Worm (Caenorhabditis elegans): Measurements from ENCODE around the gene best-15.

best-15 gene

DNA sequence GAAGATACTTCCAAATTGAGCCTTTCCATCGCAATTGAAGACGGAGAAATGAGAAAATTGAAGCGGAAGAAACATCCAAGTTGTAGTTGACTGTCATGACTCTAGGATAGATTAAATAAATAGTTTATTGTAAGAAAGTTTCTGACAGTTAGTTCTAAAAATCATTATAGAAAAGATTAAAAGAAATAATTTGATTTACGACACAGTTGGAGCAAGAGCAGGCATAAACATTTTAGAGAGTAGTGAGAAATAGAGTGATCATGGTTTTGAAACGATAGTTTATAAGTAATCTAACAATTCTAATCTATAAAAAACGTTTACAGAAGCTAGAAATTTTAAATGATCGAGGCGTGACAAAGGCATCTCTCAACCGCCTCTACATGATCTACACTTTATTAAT lies at the start of gene best-15:
best-15 (minus strand) TSS at position 101 of the 400 bp plus-strand sequence.
- TF ChIP-seq mdl-1 (tag; optimal IDR thresholded peaks at IDR 0.05) (no peak), F16B12.6 (tag; optimal IDR thresholded peaks at IDR 0.05) (no peak), ztf-11 (tag; optimal IDR thresholded peaks at IDR 0.05) (no peak), elt-3 (tag; optimal IDR thresholded peaks at IDR 0.05) (no peak), lin-13 (GFP tag; optimal IDR thresholded peaks at IDR 0.05) (no peak), nhr-20 (tag; optimal IDR thresholded peaks at IDR 0.05) (no peak), unc-98 (GFP tag; IDR thresholded peaks at IDR 0.05) (no peak), ceh-82 (tag; optimal IDR thresholded peaks at IDR 0.05) (no peak), snpc-4 (tag; optimal IDR thresholded peaks at IDR 0.05) (no peak), ets-5 (GFP tag; IDR thresholded peaks at IDR 0.05) (no peak), grh-1 (GFP tag; IDR thresholded peaks at IDR 0.05) (no peak), ceh-8 (GFP tag; optimal IDR thresholded peaks at IDR 0.05) (no peak), dpl-1 (GFP tag; optimal IDR thresholded peaks at IDR 0.05) (no peak), skn-1 (tag; optimal IDR thresholded peaks at IDR 0.05) (no peak)

ce11 chrIV:10881230-10881629 lies 49.2 kb upstream of the best-15 start, which contains the start of gene F13E9.13:
TSS of gene F13E9.13 (plus strand) at chrIV:10881546.
- no peak for TF ChIP-seq unc-30 (tag; optimal IDR thresholded peaks at IDR 0.05)
- no peak for TF ChIP-seq swsn-7 (tag; optimal IDR thresholded peaks at IDR 0.05)
- TF ChIP-seq elt-2 (tag; optimal IDR thresholded peaks at IDR 0.05): peak; percentile 75
- TF ChIP-seq nhr-20 (tag; optimal IDR thresholded peaks at IDR 0.05): peak; percentile 19
- TF ChIP-seq unc-62 (GFP tag; optimal IDR thresholded peaks at IDR 0.05): no peak
- TF ChIP-seq elt-3 (tag; optimal IDR thresholded peaks at IDR 0.05): peak in 1 of 6 experiments; percentile 14
- no peak for TF ChIP-seq nhr-237 (tag; optimal IDR thresholded peaks at IDR 0.05)

- no peak for TF ChIP-seq nhr-11 (tag; optimal IDR thresholded peaks at IDR 0.05)
- no peak for TF ChIP-seq egl-27 (tag; optimal IDR thresholded peaks at IDR 0.05)
- TF ChIP-seq C34B4.2 (tag; optimal IDR thresholded peaks at IDR 0.05): no peak
- TF ChIP-seq grh-1 (GFP tag; IDR thresholded peaks at IDR 0.05): no peak
- no peak for TF ChIP-seq lin-35 (GFP tag; optimal IDR thresholded peaks at IDR 0.05)
- no peak for TF ChIP-seq unc-30 (tag; optimal IDR thresholded peaks at IDR 0.05)
- TF ChIP-seq fkh-4 (tag; optimal IDR thresholded peaks at IDR 0.05; ENCODE audit: borderline replicate concordance): no peak
- TF ChIP-seq lin-15B (tag; optimal IDR thresholded peaks at IDR 0.05): no peak
- no peak for TF ChIP-seq nhr-28 (tag; optimal IDR thresholded peaks at IDR 0.05)
- TF ChIP-seq fkh-8 (tag; optimal IDR thresholded peaks at IDR 0.05): no peak
- TF ChIP-seq ceh-90 (tag; optimal IDR thresholded peaks at IDR 0.05): no peak
Observed at ce11 chrIV:10880264-10880663, 48.2 kb upstream of the best-15 start, which contains the start of gene fipr-15. TSS of gene fipr-15 (plus strand) at chrIV:10880564.

DNA sequence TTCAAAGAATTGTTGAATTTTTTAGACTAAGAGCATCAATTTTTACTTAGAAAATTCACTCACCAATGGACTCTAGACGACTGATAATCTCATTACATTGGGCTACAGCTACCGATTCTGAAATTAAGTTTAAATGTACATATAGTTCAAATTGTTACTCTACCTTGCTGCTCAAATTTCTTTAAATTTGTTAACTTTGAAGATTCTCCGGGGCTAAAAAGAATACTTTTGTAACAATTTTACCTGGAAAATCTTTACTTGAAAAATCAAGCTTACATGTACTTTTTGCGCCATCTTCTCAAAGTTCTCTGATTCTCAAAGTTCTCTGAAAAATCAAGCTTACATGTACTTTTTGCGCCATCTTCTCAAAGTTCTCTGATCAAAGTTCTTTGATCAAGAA lies 47.5 kb upstream of the best-15 start, which contains the start of gene sdz-13:
sdz-13 (minus strand) TSS at position 101 of the 400 bp plus-strand sequence.
- no peak for TF ChIP-seq ztf-4 (tag; optimal IDR thresholded peaks at IDR 0.05)
- no peak for TF ChIP-seq dsc-1 (tag; optimal IDR thresholded peaks at IDR 0.05)
- TF ChIP-seq ces-1 (GFP tag; optimal IDR thresholded peaks at IDR 0.05): no peak
- TF ChIP-seq snpc-4 (tag; optimal IDR thresholded peaks at IDR 0.05): no peak
- no peak for TF ChIP-seq egl-13 (tag; optimal IDR thresholded peaks at IDR 0.05)
- TF ChIP-seq isw-1 (GFP tag; IDR thresholded peaks at IDR 0.05): no peak
- TF ChIP-seq nhr-20 (tag; optimal IDR thresholded peaks at IDR 0.05): no peak
- no peak for TF ChIP-seq grh-1 (GFP tag; IDR thresholded peaks at IDR 0.05)
- no peak for TF ChIP-seq nhr-12 (tag; optimal IDR thresholded peaks at IDR 0.05)
- TF ChIP-seq vab-15 (tag; optimal IDR thresholded peaks at IDR 0.05): no peak

DNA sequence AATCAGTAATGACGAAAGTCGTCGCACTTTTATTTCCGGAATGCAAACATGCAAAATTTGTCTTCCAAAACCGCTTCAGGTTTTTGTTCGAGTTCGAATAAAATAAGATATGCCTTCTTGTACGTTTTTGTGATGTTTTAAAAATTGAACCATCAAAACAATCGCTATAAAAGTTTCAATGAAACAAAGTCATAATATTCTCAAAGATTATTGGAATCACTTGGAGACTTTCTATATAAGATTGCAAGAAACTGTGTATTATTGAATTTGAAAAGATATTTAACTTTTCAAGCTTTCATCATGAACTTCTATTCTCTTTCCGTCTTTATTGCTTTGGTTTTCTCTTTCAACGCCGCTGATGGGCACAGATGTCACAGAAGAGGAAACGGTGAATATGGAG lies 44.8 kb upstream of the best-15 start, which contains the start of gene fipr-14:
fipr-14 (plus strand) TSS at position 301 of the 400 bp plus-strand sequence.
- TF ChIP-seq mep-1 (tag; optimal IDR thresholded peaks at IDR 0.05): no peak
- TF ChIP-seq ets-5 (GFP tag; IDR thresholded peaks at IDR 0.05): no peak
- no peak for TF ChIP-seq C34B4.2 (tag; optimal IDR thresholded peaks at IDR 0.05)

Data from whole organism, L1 larva.